Worm (Caenorhabditis elegans) whole organism, mixed stage, embryonic: Measurements from ENCODE around the gene ilys-6.

Experiments
- M03D4.4 ChIP-seq: sonication (generic microtip); optimal IDR thresholded peaks from 2 replicates; lab custom pipeline; 2017; ENCODE audit warnings: mild to moderate bottlenecking, missing genetic modification characterization, missing compliant biosample characterization
- bed-3 ChIP-seq: fragments of 200-800 bp; sonication (Bioruptor generic); optimal IDR thresholded peaks from 3 replicates; lab custom pipeline; 2018; ENCODE audit warnings: mild to moderate bottlenecking, missing genetic modification characterization, moderate library complexity, missing compliant biosample characterization
- blmp-1 ChIP-seq: fragments of 150-350 bp; optimal IDR thresholded peaks from 2 replicates; lab custom pipeline; 2014; ENCODE audit warnings: missing biosample characterization, missing genetic modification characterization
- ceh-43 ChIP-seq: fragments of 200-800 bp; sonication (Bioruptor generic); optimal IDR thresholded peaks from 2 replicates; lab custom pipeline; 2018; ENCODE audit warnings: mild to moderate bottlenecking, missing genetic modification characterization, moderate library complexity, missing compliant biosample characterization
- ceh-83 ChIP-seq: fragments of 200-800 bp; sonication (Bioruptor generic); optimal IDR thresholded peaks from 2 replicates; lab custom pipeline; 2018; ENCODE audit warnings: mild to moderate bottlenecking, missing genetic modification characterization, missing compliant biosample characterization
- ces-1 ChIP-seq: fragments of 150-350 bp; optimal IDR thresholded peaks from 2 replicates; lab custom pipeline; 2014; ENCODE audit warnings: missing biosample characterization, missing genetic modification reagents, missing genetic modification characterization
- drap-1 ChIP-seq: fragments of 200-800 bp; sonication (Bioruptor generic); optimal IDR thresholded peaks from 3 replicates; lab custom pipeline; 2018; ENCODE audit warnings: mild to moderate bottlenecking, missing genetic modification characterization, missing compliant biosample characterization
- elt-3 ChIP-seq: fragments of 150-350 bp; optimal IDR thresholded peaks from 2 replicates; lab custom pipeline; 2014; ENCODE audit warnings: missing biosample characterization, missing genetic modification characterization
- flh-1 ChIP-seq: fragments of 200-800 bp; sonication (Bioruptor generic); optimal IDR thresholded peaks from 2 replicates; lab custom pipeline; 2018; ENCODE audit warnings: mild to moderate bottlenecking, missing genetic modification characterization, moderate library complexity, missing compliant biosample characterization
- hlh-1 ChIP-seq: fragments of 150-350 bp; optimal IDR thresholded peaks from 2 replicates; lab custom pipeline; 2014; ENCODE audit warnings: missing biosample characterization, missing genetic modification reagents, missing genetic modification characterization
- lin-13 ChIP-seq: fragments of 150-350 bp; optimal IDR thresholded peaks from 2 replicates; lab custom pipeline; 2014; ENCODE audit warnings: missing biosample characterization, missing genetic modification characterization
- lin-32 ChIP-seq: fragments of 200-800 bp; sonication (Bioruptor generic); optimal IDR thresholded peaks from 2 replicates; lab custom pipeline; 2018; ENCODE audit warnings: mild to moderate bottlenecking, missing genetic modification characterization, missing compliant biosample characterization
- lsy-2 ChIP-seq: fragments of 150-350 bp; optimal IDR thresholded peaks from 2 replicates; lab custom pipeline; 2014; ENCODE audit warnings: missing biosample characterization, missing genetic modification characterization
- mab-5 ChIP-seq: fragments of 150-350 bp; optimal IDR thresholded peaks from 2 replicates; lab custom pipeline; 2014; ENCODE audit warnings: missing biosample characterization, missing genetic modification characterization
- mep-1 ChIP-seq: fragments of 150-350 bp; optimal IDR thresholded peaks from 2 replicates; lab custom pipeline; 2017; ENCODE audit warnings: missing biosample characterization, missing genetic modification reagents, missing genetic modification characterization, inconsistent platforms
- mls-2 ChIP-seq: sonication (generic microtip); optimal IDR thresholded peaks from 2 replicates; lab custom pipeline; 2016; ENCODE audit warnings: mild to moderate bottlenecking, missing genetic modification characterization, moderate library complexity, missing compliant biosample characterization
- nhr-12 ChIP-seq: fragments of 150-350 bp; optimal IDR thresholded peaks from 2 replicates; lab custom pipeline; 2014; ENCODE audit warnings: missing biosample characterization, missing genetic modification characterization
- nhr-2 ChIP-seq: fragments of 150-350 bp; optimal IDR thresholded peaks from 2 replicates; lab custom pipeline; 2014; ENCODE audit warnings: missing biosample characterization, missing genetic modification characterization
- nhr-237 ChIP-seq: fragments of 150-350 bp; optimal IDR thresholded peaks from 2 replicates; lab custom pipeline; 2014; ENCODE audit warnings: missing biosample characterization, missing genetic modification characterization
- nhr-28 ChIP-seq: fragments of 150-350 bp; optimal IDR thresholded peaks from 2 replicates; lab custom pipeline; 2014; ENCODE audit warnings: missing biosample characterization, missing genetic modification characterization
- pha-4 ChIP-seq: fragments of 150-350 bp; optimal IDR thresholded peaks from 2 replicates; lab custom pipeline; 2018; ENCODE audit warnings: missing biosample characterization, missing genetic modification reagents, missing genetic modification characterization
- sem-2 ChIP-seq: fragments of 200-800 bp; sonication (Bioruptor generic); optimal IDR thresholded peaks from 2 replicates; lab custom pipeline; 2018; ENCODE audit warnings: mild to moderate bottlenecking, missing genetic modification characterization, missing compliant biosample characterization
- snpc-4 ChIP-seq: fragments of 150-350 bp; optimal IDR thresholded peaks from 2 replicates; lab custom pipeline; 2014; ENCODE audit warnings: missing biosample characterization, missing genetic modification characterization
- sptf-1 ChIP-seq: sonication (generic microtip); optimal IDR thresholded peaks from 2 replicates; lab custom pipeline; 2017; ENCODE audit warnings: mild to moderate bottlenecking, missing genetic modification characterization, moderate library complexity, missing compliant biosample characterization
- tbx-8 ChIP-seq: fragments of 200-800 bp; sonication (Bioruptor generic); optimal IDR thresholded peaks from 2 replicates; lab custom pipeline; 2018; ENCODE audit warnings: mild to moderate bottlenecking, missing genetic modification characterization, moderate library complexity, missing compliant biosample characterization
- unc-120 ChIP-seq: sonication (generic microtip); optimal IDR thresholded peaks from 2 replicates; lab custom pipeline; 2017; ENCODE audit warnings: missing genetic modification characterization, missing compliant biosample characterization; ENCODE audit not compliant: poor library complexity, severe bottlenecking
- unc-62 ChIP-seq: fragments of 150-350 bp; optimal IDR thresholded peaks from 2 replicates; lab custom pipeline; 2014; ENCODE audit warnings: missing biosample characterization, missing genetic modification reagents, missing genetic modification characterization
- zip-8 ChIP-seq: fragments of 150-350 bp; optimal IDR thresholded peaks from 2 replicates; lab custom pipeline; 2014; ENCODE audit warnings: missing biosample characterization, missing genetic modification characterization
- ztf-11 ChIP-seq: fragments of 150-350 bp; optimal IDR thresholded peaks from 2 replicates; lab custom pipeline; 2014; ENCODE audit warnings: missing biosample characterization, missing genetic modification characterization

The ilys-6 gene

ce11 chrIV:4047628-4048027 lies 15.8 kb downstream of the ilys-6 start:
- TF ChIP-seq hlh-1 (tag; lab: Kevin White, UChicago) (no peak), ces-1 (GFP tag; lab: Kevin White, UChicago) (no peak), unc-62 (no peak), nhr-2 (tag; lab: Kevin White, UChicago) (no peak), ceh-43 (GFP tag; lab: Kevin White, UChicago) (no peak), sptf-1 (tag; lab: Kevin White, UChicago) (no peak), blmp-1 (tag; lab: Kevin White, UChicago) (no peak), lin-32 (GFP tag; lab: Kevin White, UChicago) (no peak), ceh-83 (GFP tag; lab: Kevin White, UChicago) (no peak), mab-5 (no peak), mep-1 (tag; lab: Kevin White, UChicago) (no peak), drap-1 (GFP tag; lab: Kevin White, UChicago) (no peak), mls-2 (tag; lab: Kevin White, UChicago) (no peak), snpc-4 (tag; lab: Kevin White, UChicago) (no peak), tbx-8 (GFP tag; lab: Kevin White, UChicago) (no peak), bed-3 (no peak), zip-8 (tag; lab: Kevin White, UChicago) (no peak), sem-2 (GFP tag; lab: Kevin White, UChicago) (no peak)

- TF ChIP-seq sem-2 (GFP tag; lab: Kevin White, UChicago) (no peak), zip-8 (tag; lab: Kevin White, UChicago) (no peak), nhr-28 (tag; lab: Kevin White, UChicago) (no peak), ces-1 (GFP tag; lab: Kevin White, UChicago) (peak; percentile 35), lsy-2 (tag; lab: Kevin White, UChicago) (peak; percentile 23), flh-1 (GFP tag; lab: Kevin White, UChicago) (no peak), sptf-1 (tag; lab: Kevin White, UChicago) (peak; percentile 31)
These were observed 21.2 kb downstream of the ilys-6 start, which contains the start of gene cdc-73 for ce11 chrIV:4042274-4042673. TSS of gene cdc-73 (plus strand) at chrIV:4042575.

ce11 chrIV:4041006-4041405 lies 22.5 kb downstream of the ilys-6 start:
- no peak for TF ChIP-seq ceh-83 (GFP tag; lab: Kevin White, UChicago)
- TF ChIP-seq pha-4 (tag; lab: Kevin White, UChicago): no peak
- TF ChIP-seq drap-1 (GFP tag; lab: Kevin White, UChicago): no peak
- TF ChIP-seq flh-1 (GFP tag; lab: Kevin White, UChicago): no peak
- TF ChIP-seq nhr-12 (tag; lab: Kevin White, UChicago): no peak
- no peak for TF ChIP-seq sem-2 (GFP tag; lab: Kevin White, UChicago)
- TF ChIP-seq blmp-1 (tag; lab: Kevin White, UChicago): no peak
- no peak for TF ChIP-seq nhr-2 (tag; lab: Kevin White, UChicago)
- TF ChIP-seq mab-5: no peak
- TF ChIP-seq unc-62: no peak
- no peak for TF ChIP-seq elt-3
- no peak for TF ChIP-seq nhr-237

ce11 chrIV:4039984-4040383 lies 23.5 kb downstream of the ilys-6 start, which contains the start of gene F35F11.2:
TSS of gene F35F11.2 (plus strand) at chrIV:4040284.
- TF ChIP-seq elt-3 (no peak), lin-32 (GFP tag; lab: Kevin White, UChicago) (no peak), mep-1 (tag; lab: Kevin White, UChicago) (no peak), nhr-28 (tag; lab: Kevin White, UChicago) (no peak), ceh-43 (GFP tag; lab: Kevin White, UChicago) (no peak), lin-13 (no peak)
- TF ChIP-seq, all 35 proteins: peak for 0

- TF ChIP-seq sem-2 (GFP tag; lab: Kevin White, UChicago) (no peak), mls-2 (tag; lab: Kevin White, UChicago) (no peak), lin-32 (GFP tag; lab: Kevin White, UChicago) (no peak), ces-1 (GFP tag; lab: Kevin White, UChicago) (peak; percentile 55), unc-120 (tag; lab: Kevin White, UChicago) (peak; percentile 9)
These were observed 28.6 kb downstream of the ilys-6 start, which contains the start of gene hlh-30 for ce11 chrIV:4034883-4035282. TSS of gene hlh-30 (minus strand) at chrIV:4034951.

ce11 chrIV:4033490-4033889 lies 30.0 kb downstream of the ilys-6 start:
- TF ChIP-seq M03D4.4 (tag; lab: Kevin White, UChicago): no peak
- no peak for TF ChIP-seq zip-8 (tag; lab: Kevin White, UChicago)
- TF ChIP-seq ces-1 (GFP tag; lab: Kevin White, UChicago): no peak
- no peak for TF ChIP-seq sptf-1 (tag; lab: Kevin White, UChicago)
- TF ChIP-seq nhr-12 (tag; lab: Kevin White, UChicago): no peak
- TF ChIP-seq hlh-1 (tag; lab: Kevin White, UChicago): peak; percentile 11
- TF ChIP-seq ztf-11 (tag; lab: Kevin White, UChicago): no peak
